Worm (Caenorhabditis elegans): ENCODE results near the gene nas-23.

DNA sequence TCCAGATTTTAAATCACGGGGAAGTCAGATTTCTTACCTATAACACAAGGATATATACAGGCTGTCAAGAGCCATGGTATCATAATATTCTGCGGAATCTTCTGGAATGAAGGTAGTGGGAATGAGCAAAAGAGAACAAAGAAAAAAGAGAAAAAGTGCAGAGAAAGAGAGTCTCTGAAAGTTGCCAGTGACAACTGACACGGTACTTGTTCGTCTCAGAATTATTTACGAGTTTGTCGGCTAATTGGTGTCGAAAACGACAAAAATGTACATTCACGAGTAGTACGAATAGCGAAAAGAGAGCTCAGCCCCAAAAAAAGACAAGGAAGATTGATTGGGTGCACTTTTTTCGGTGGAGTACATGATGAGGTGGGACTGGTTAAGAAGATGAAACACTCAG, 10.5 kb downstream of the nas-23 start, which contains the start of gene cah-2:
- no peak for TF ChIP-seq ztf-23 (GFP tag; IDR thresholded peaks at IDR 0.05)
- TF ChIP-seq klf-2 (GFP tag; conservative IDR thresholded peaks at IDR 0.05) = no peak
- TF ChIP-seq tab-1 (GFP tag; IDR thresholded peaks at IDR 0.05) = no peak
- no peak for TF ChIP-seq flt-1 (GFP tag; IDR thresholded peaks at IDR 0.05)
- TF ChIP-seq cog-1 (tag; optimal IDR thresholded peaks at IDR 0.05) = no peak
- TF ChIP-seq T22C8.4 (GFP tag; IDR thresholded peaks at IDR 0.05) = no peak
